Fruit fly (Drosophila melanogaster) whole organism, embryonic: ENCODE results near the gene plx.

ENCODE experiments used
- Adf1 ChIP-seq: fragments of 200-800 bp; sonication (Bioruptor generic); IDR thresholded peaks from 2 replicates; pipeline ENCODE4 v1.3.6; 2022; ENCODE audit warnings: missing biosample characterization, missing genetic modification characterization
- Antp ChIP-seq: fragments of 200-800 bp; sonication (Bioruptor generic); optimal IDR thresholded peaks from 3 replicates; lab custom pipeline; 2016; ENCODE audit warnings: missing biosample characterization, missing genetic modification characterization
- Atf6 ChIP-seq: fragments of 200-800 bp; sonication (Bioruptor generic); IDR thresholded peaks from 2 replicates; pipeline ENCODE4 v1.3.6; 2022; ENCODE audit warnings: missing biosample characterization, missing genetic modification characterization
- BtbVII ChIP-seq: fragments of 200-800 bp; sonication (Bioruptor generic); optimal IDR thresholded peaks from 3 replicates; lab custom pipeline; 2017; ENCODE audit warnings: missing biosample characterization, mild to moderate bottlenecking, missing genetic modification characterization
- CG10543 ChIP-seq: fragments of 200-800 bp; sonication (Bioruptor generic); optimal IDR thresholded peaks from 3 replicates; lab custom pipeline; 2017; ENCODE audit warnings: missing biosample characterization, mild to moderate bottlenecking, missing genetic modification characterization, moderate library complexity
- CG10959 ChIP-seq: fragments of 200-800 bp; sonication (Bioruptor generic); IDR thresholded peaks from 2 replicates; pipeline ENCODE4 v1.3.6; 2022; ENCODE audit warnings: missing biosample characterization, missing genetic modification characterization
- CG10979 ChIP-seq: fragments of 200-800 bp; sonication (Bioruptor generic); optimal IDR thresholded peaks from 2 replicates; lab custom pipeline; 2018; ENCODE audit warnings: missing biosample characterization, mild to moderate bottlenecking, missing genetic modification characterization, moderate library complexity
- CG11398 ChIP-seq: fragments of 200-800 bp; sonication (Bioruptor generic); optimal IDR thresholded peaks from 2 replicates; lab custom pipeline; 2016; ENCODE audit warnings: missing biosample characterization, missing genetic modification characterization
- CG13296 ChIP-seq: fragments of 200-800 bp; sonication (Bioruptor generic); optimal IDR thresholded peaks from 3 replicates; lab custom pipeline; 2018; ENCODE audit warnings: missing biosample characterization, mild to moderate bottlenecking, missing genetic modification characterization
- CG1603 ChIP-seq: fragments of 200-800 bp; sonication (Bioruptor generic); optimal IDR thresholded peaks from 2 replicates; lab custom pipeline; 2019; ENCODE audit warnings: missing biosample characterization, mild to moderate bottlenecking, missing genetic modification characterization, moderate library complexity
- CG16863 ChIP-seq: fragments of 200-800 bp; sonication (Bioruptor generic); optimal IDR thresholded peaks from 3 replicates; lab custom pipeline; 2016; ENCODE audit warnings: missing biosample characterization, missing genetic modification characterization
- CG2120 ChIP-seq: fragments of 200-800 bp; sonication (Bioruptor generic); optimal IDR thresholded peaks from 3 replicates; lab custom pipeline; 2016; ENCODE audit warnings: missing biosample characterization, missing genetic modification characterization
- CG2202 ChIP-seq: fragments of 200-800 bp; sonication (Bioruptor generic); optimal IDR thresholded peaks from 2 replicates; lab custom pipeline; 2018; ENCODE audit warnings: missing biosample characterization, mild to moderate bottlenecking, missing genetic modification characterization
- CG30431 ChIP-seq: fragments of 200-800 bp; sonication (Bioruptor generic); optimal IDR thresholded peaks from 2 replicates; lab custom pipeline; 2017; ENCODE audit warnings: missing biosample characterization, missing genetic modification characterization
- CG3407 ChIP-seq: fragments of 200-800 bp; sonication (Bioruptor generic); optimal IDR thresholded peaks from 2 replicates; lab custom pipeline; 2018; ENCODE audit warnings: missing biosample characterization, mild to moderate bottlenecking, missing genetic modification characterization
- CG34422 ChIP-seq: fragments of 200-800 bp; sonication (Bioruptor generic); IDR thresholded peaks from 3 replicates; pipeline ENCODE4 v1.3.6; 2022; ENCODE audit warnings: missing biosample characterization, missing genetic modification characterization
- CG3995 ChIP-seq: fragments of 200-800 bp; sonication (Bioruptor generic); optimal IDR thresholded peaks from 3 replicates; lab custom pipeline; 2016; ENCODE audit warnings: missing biosample characterization, missing genetic modification characterization
- CG5953 ChIP-seq: fragments of 200-800 bp; sonication (Bioruptor generic); IDR thresholded peaks from 2 replicates; pipeline ENCODE4 v1.3.6; 2022; ENCODE audit warnings: missing biosample characterization, missing genetic modification characterization
- CG6683 ChIP-seq: fragments of 200-800 bp; sonication (Bioruptor generic); optimal IDR thresholded peaks from 2 replicates; lab custom pipeline; 2017; ENCODE audit warnings: missing biosample characterization, mild to moderate bottlenecking, missing genetic modification characterization, missing genetic modification reagents
- CG7786 ChIP-seq: fragments of 200-800 bp; sonication (Bioruptor generic); optimal IDR thresholded peaks from 2 replicates; lab custom pipeline; 2016; ENCODE audit warnings: missing biosample characterization, missing genetic modification characterization
- CG7839 ChIP-seq: fragments of 200-800 bp; sonication (Bioruptor generic); optimal IDR thresholded peaks from 3 replicates; lab custom pipeline; 2018; ENCODE audit warnings: missing biosample characterization, mild to moderate bottlenecking, missing genetic modification characterization, moderate library complexity
- CG8290 ChIP-seq, 3 experiments: fragments of 200-800 bp; sonication (Bioruptor generic); optimal IDR thresholded peaks; 2 replicates each; lab custom pipeline; 2016 to 2019; ENCODE audit warnings: missing biosample characterization in 3 of 3, missing genetic modification characterization in 3 of 3, mild to moderate bottlenecking in 2 of 3, moderate library complexity in 1 of 3
- CG9932 ChIP-seq: fragments of 200-800 bp; sonication (Bioruptor generic); IDR thresholded peaks from 2 replicates; pipeline ENCODE4 v1.3.6; 2022; ENCODE audit warnings: missing biosample characterization, missing genetic modification characterization
- Eip74EF ChIP-seq, 2 experiments: fragments of 200-800 bp in 1 of 2; fragments of >200 bp in 1 of 2; sonication (Bioruptor generic) in 1 of 2; optimal IDR thresholded peaks; 2 replicates each; lab custom pipeline; 2017 to 2019; ENCODE audit warnings: missing biosample characterization in 2 of 2, missing genetic modification characterization in 2 of 2, mild to moderate bottlenecking in 1 of 2, moderate library complexity in 1 of 2
- Fer2 ChIP-seq: fragments of 200-800 bp; sonication (Bioruptor generic); optimal IDR thresholded peaks from 2 replicates; lab custom pipeline; 2018; ENCODE audit warnings: missing biosample characterization, mild to moderate bottlenecking, missing genetic modification characterization, moderate library complexity
- H15 ChIP-seq: fragments of 200-800 bp; sonication (Bioruptor generic); IDR thresholded peaks from 3 replicates; pipeline ENCODE4 v1.3.6; 2022; ENCODE audit warnings: missing biosample characterization, missing genetic modification characterization
- HHEX ChIP-seq: fragments of 200-800 bp; sonication (Bioruptor generic); optimal IDR thresholded peaks from 3 replicates; lab custom pipeline; 2017; ENCODE audit warnings: missing biosample characterization, mild to moderate bottlenecking, missing genetic modification characterization, missing genetic modification reagents
- HmgZ ChIP-seq: fragments of 200-800 bp; sonication (Bioruptor generic); optimal IDR thresholded peaks from 2 replicates; lab custom pipeline; 2018; ENCODE audit warnings: missing biosample characterization, mild to moderate bottlenecking, missing genetic modification characterization
- Kr ChIP-seq: fragments of 200-800 bp; sonication (Bioruptor generic); optimal IDR thresholded peaks from 2 replicates; lab custom pipeline; 2017; ENCODE audit warnings: missing biosample characterization, mild to moderate bottlenecking, missing genetic modification characterization
- Meics ChIP-seq: fragments of 200-800 bp; sonication (Bioruptor generic); optimal IDR thresholded peaks from 2 replicates; lab custom pipeline; 2017; ENCODE audit warnings: missing biosample characterization, mild to moderate bottlenecking, missing genetic modification characterization
- NFAT ChIP-seq: fragments of 200-800 bp; sonication (Bioruptor generic); IDR thresholded peaks from 2 replicates; pipeline ENCODE4 v1.3.6; 2022; ENCODE audit warnings: missing biosample characterization, missing genetic modification characterization
- Rfx ChIP-seq: fragments of 200-800 bp; sonication (Bioruptor generic); IDR thresholded peaks from 2 replicates; pipeline ENCODE4 v1.3.6; 2022; ENCODE audit warnings: missing biosample characterization, missing genetic modification characterization
- Side ChIP-seq: fragments of 200-800 bp; sonication (Bioruptor generic); optimal IDR thresholded peaks from 2 replicates; lab custom pipeline; 2016; ENCODE audit warnings: missing biosample characterization, missing genetic modification characterization
- Sox102F ChIP-seq: fragments of 200-800 bp; sonication (Bioruptor generic); optimal IDR thresholded peaks from 2 replicates; lab custom pipeline; 2018; ENCODE audit warnings: missing biosample characterization, mild to moderate bottlenecking, missing genetic modification characterization, moderate library complexity
- Ssrp ChIP-seq: fragments of 200-800 bp; sonication (Bioruptor generic); optimal IDR thresholded peaks from 2 replicates; lab custom pipeline; 2018; ENCODE audit warnings: missing biosample characterization, mild to moderate bottlenecking, missing genetic modification characterization, moderate library complexity
- Usf ChIP-seq: fragments of 200-800 bp; sonication (Bioruptor generic); optimal IDR thresholded peaks from 2 replicates; lab custom pipeline; 2017; ENCODE audit warnings: missing genotype, missing biosample characterization, missing genetic modification characterization
- amos ChIP-seq: fragments of 200-800 bp; sonication (Bioruptor generic); IDR thresholded peaks from 2 replicates; pipeline ENCODE4 v1.3.6; 2022; ENCODE audit warnings: missing biosample characterization, missing genetic modification characterization; ENCODE audit not compliant: partially characterized antibody
- aop ChIP-seq: fragments of 200-800 bp; sonication (Bioruptor generic); IDR thresholded peaks from 2 replicates; pipeline ENCODE4 v1.3.6; 2022; ENCODE audit warnings: missing biosample characterization, missing genetic modification characterization
- ap ChIP-seq: fragments of 200-800 bp; sonication (Bioruptor generic); IDR thresholded peaks from 2 replicates; pipeline ENCODE4 v1.3.6; 2022; ENCODE audit warnings: missing biosample characterization, missing genetic modification characterization
- caup ChIP-seq: fragments of 200-800 bp; sonication (Bioruptor generic); optimal IDR thresholded peaks from 3 replicates; lab custom pipeline; 2017; ENCODE audit warnings: missing biosample characterization, mild to moderate bottlenecking, missing genetic modification characterization, moderate library complexity; ENCODE audit not compliant: severe bottlenecking
- fd96Cb ChIP-seq: fragments of 200-800 bp; sonication (Bioruptor generic); optimal IDR thresholded peaks from 2 replicates; lab custom pipeline; 2018; ENCODE audit warnings: missing biosample characterization, mild to moderate bottlenecking, missing genetic modification characterization, moderate library complexity
- hb ChIP-seq: fragments of 200-800 bp; sonication (Bioruptor generic); IDR thresholded peaks from 3 replicates; pipeline ENCODE4 v1.3.6; 2022; ENCODE audit warnings: missing biosample characterization, missing genetic modification characterization; ENCODE audit not compliant: partially characterized antibody
- inv ChIP-seq: fragments of 200-800 bp; sonication (Bioruptor generic); IDR thresholded peaks from 2 replicates; pipeline ENCODE4 v1.3.6; 2022; ENCODE audit warnings: missing biosample characterization, missing genetic modification characterization; ENCODE audit not compliant: partially characterized antibody
- phol ChIP-seq: fragments of 200-800 bp; sonication (Bioruptor generic); optimal IDR thresholded peaks from 3 replicates; lab custom pipeline; 2018; ENCODE audit warnings: missing biosample characterization, mild to moderate bottlenecking, missing genetic modification characterization, moderate library complexity
- pros ChIP-seq: fragments of 200-800 bp; sonication (Bioruptor generic); optimal IDR thresholded peaks from 3 replicates; lab custom pipeline; 2019; ENCODE audit warnings: missing biosample characterization, mild to moderate bottlenecking, missing genetic modification characterization, moderate library complexity
- sens ChIP-seq: fragments of 200-800 bp; sonication (Bioruptor generic); peaks from one replicate; lab custom pipeline; 2016; ENCODE audit warnings: missing biosample characterization, missing genetic modification characterization
- sens-2 ChIP-seq: fragments of 200-800 bp; sonication (Bioruptor generic); IDR thresholded peaks from 2 replicates; pipeline ENCODE4 v1.3.6; 2022; ENCODE audit warnings: missing biosample characterization, missing genetic modification characterization
- tgo ChIP-seq: fragments of 200-800 bp; sonication (Bioruptor generic); IDR thresholded peaks from 3 replicates; pipeline ENCODE4 v1.3.6; 2022; ENCODE audit warnings: missing biosample characterization, missing genetic modification characterization
- wor ChIP-seq: fragments of 200-800 bp; sonication (Bioruptor generic); IDR thresholded peaks from 2 replicates; pipeline ENCODE4 v1.3.6; 2022; ENCODE audit warnings: missing biosample characterization, missing genetic modification characterization
- z ChIP-seq: fragments of 200-800 bp; sonication (Bioruptor generic); IDR thresholded peaks from 3 replicates; pipeline ENCODE4 v1.3.6; 2022; ENCODE audit warnings: missing biosample characterization, missing genetic modification characterization

Gene plx

DNA sequence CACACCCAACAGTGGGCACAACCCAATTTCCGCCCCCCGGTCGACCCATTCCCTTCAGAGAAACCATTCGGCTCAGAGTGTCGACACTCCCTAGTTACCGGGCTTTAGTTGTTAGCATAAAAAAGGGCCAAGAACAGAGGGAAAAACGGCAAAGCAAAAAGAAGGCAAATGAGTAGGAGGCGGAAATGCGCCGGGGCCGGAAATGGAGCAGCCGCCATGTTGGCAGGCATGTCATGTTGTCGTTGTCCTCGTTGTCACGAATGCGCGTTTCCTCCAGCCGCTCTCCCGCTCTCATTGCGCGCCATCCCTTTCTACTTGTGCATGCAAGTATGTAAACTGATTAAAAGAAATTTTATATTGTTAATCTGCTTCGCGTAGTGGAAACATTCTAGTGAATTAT, 10.7 kb downstream of the plx start (continued):
- TF ChIP-seq CG8290 (GFP tag; optimal IDR thresholded peaks at IDR 0.05; lab: Kevin White, UChicago) (no peak), CG8290 (tag; optimal IDR thresholded peaks at IDR 0.05; lab: Kevin White, UChicago) (no peak), CG13296 (GFP tag; lab: Kevin White, UChicago) (peak; percentile 60), NFAT (GFP tag; lab: Robert Waterston, UW) (no peak), CG2202 (tag; lab: Kevin White, UChicago) (no peak), fd96Cb (tag; lab: Kevin White, UChicago) (no peak), CG10979 (tag; lab: Kevin White, UChicago) (no peak), Atf6 (GFP tag; lab: Robert Waterston, UW) (no peak), CG7839 (tag; lab: Kevin White, UChicago) (no peak), CG6683 (GFP tag; lab: Kevin White, UChicago) (no peak), Meics (peak; percentile 6), Eip74EF (GFP tag; optimal IDR thresholded peaks at IDR 0.05; lab: Kevin White, UChicago) (no peak), CG11398 (no peak), inv (GFP tag; lab: Robert Waterston, UW) (no peak), tgo (no peak), Fer2 (tag; lab: Kevin White, UChicago) (no peak), hb (GFP tag; lab: Robert Waterston, UW) (no peak), z (no peak), CG2120 (GFP tag; lab: Kevin White, UChicago) (no peak), caup (GFP tag; lab: Kevin White, UChicago) (peak; percentile 37), H15 (GFP tag; lab: Robert Waterston, UW) (no peak), aop (GFP tag; lab: Robert Waterston, UW) (no peak), Usf (no peak), HHEX (GFP tag; lab: Kevin White, UChicago) (peak; percentile 25), CG3995 (GFP tag; lab: Kevin White, UChicago) (no peak), Side (no peak), CG1603 (tag; lab: Kevin White, UChicago) (no peak), phol (tag; lab: Kevin White, UChicago) (peak; percentile 62), sens-2 (GFP tag; lab: Robert Waterston, UW) (no peak), Kr (GFP tag; lab: Kevin White, UChicago) (no peak), Ssrp (no peak), Antp (GFP tag; lab: Kevin White, UChicago) (no peak), CG9932 (GFP tag; lab: Robert Waterston, UW) (no peak), CG34422 (GFP tag; lab: Robert Waterston, UW) (no peak), HmgZ (no peak), Sox102F (GFP tag; lab: Kevin White, UChicago) (no peak), CG10543 (GFP tag; lab: Kevin White, UChicago) (peak; percentile 13), CG3407 (GFP tag; lab: Kevin White, UChicago) (no peak), pros (no peak), CG7786 (no peak), sens (GFP tag; lab: Kevin White, UChicago) (no peak), CG5953 (GFP tag; lab: Robert Waterston, UW) (no peak), CG16863 (GFP tag; lab: Kevin White, UChicago) (no peak), amos (GFP tag; lab: Robert Waterston, UW) (no peak), ap (no peak), CG30431 (GFP tag; lab: Kevin White, UChicago) (no peak), CG10959 (GFP tag; lab: Robert Waterston, UW) (no peak; the same call in 1 of the 2 replicates), wor (GFP tag; lab: Robert Waterston, UW) (no peak), BtbVII (GFP tag; lab: Kevin White, UChicago) (peak; percentile 1), Adf1 (GFP tag; lab: Robert Waterston, UW) (no peak), Rfx (peak; percentile 41; the same call in 1 of the 2 replicates)
